Worm (Caenorhabditis elegans): Measurements from ENCODE around the gene T01D1.3.
A peak's percentile ranks its signal among the peaks of the same experiment; 100 is the strongest.

The T01D1.3 gene

ce11 chrII:175868-176267, at the start of gene T01D1.3:
Gene T01D1.3 (minus strand): TSS chrII:175968.
- TF ChIP-seq tab-1 (GFP tag; IDR thresholded peaks at IDR 0.05) (no peak), T22C8.4 (GFP tag; IDR thresholded peaks at IDR 0.05) (no peak), ztf-29 (GFP tag; IDR thresholded peaks at IDR 0.05) (no peak), flt-1 (GFP tag; IDR thresholded peaks at IDR 0.05) (no peak)

ce11 chrII:221212-221611, 45.4 kb upstream of the T01D1.3 start:
- TF ChIP-seq T22C8.4 (GFP tag; IDR thresholded peaks at IDR 0.05), result no peak
- TF ChIP-seq flt-1 (GFP tag; IDR thresholded peaks at IDR 0.05), result 0 out of 2 replicates have a peak, but pooled peaks have one; percentile 58
- 0 out of 2 replicates have a peak, but pooled peaks have one; percentile 24 for TF ChIP-seq tab-1 (GFP tag; IDR thresholded peaks at IDR 0.05)
- TF ChIP-seq ztf-29 (GFP tag; IDR thresholded peaks at IDR 0.05), result no peak
- TF ChIP-seq cog-1 (tag; optimal IDR thresholded peaks at IDR 0.05), result peak; percentile 20
- no peak for TF ChIP-seq ztf-23 (GFP tag; IDR thresholded peaks at IDR 0.05)
- TF ChIP-seq ref-1 (GFP tag; conservative IDR thresholded peaks at IDR 0.05), result no peak

ce11 chrII:220602-221001, 44.8 kb upstream of the T01D1.3 start, which contains the start of gene ubxn-3:
Gene ubxn-3 (minus strand): TSS chrII:220667.
- TF ChIP-seq flt-1 (GFP tag; IDR thresholded peaks at IDR 0.05), result no peak
- no peak for TF ChIP-seq klf-2 (GFP tag; conservative IDR thresholded peaks at IDR 0.05)
- TF ChIP-seq cog-1 (tag; optimal IDR thresholded peaks at IDR 0.05), result no peak
- no peak for TF ChIP-seq T22C8.4 (GFP tag; IDR thresholded peaks at IDR 0.05)

- no peak for TF ChIP-seq cog-1 (tag; optimal IDR thresholded peaks at IDR 0.05)
- TF ChIP-seq tab-1 (GFP tag; IDR thresholded peaks at IDR 0.05), result no peak
- TF ChIP-seq med-1 (GFP tag; optimal IDR thresholded peaks at IDR 0.05; ENCODE audit: insufficient read depth), result no peak
- no peak for TF ChIP-seq ref-1 (GFP tag; conservative IDR thresholded peaks at IDR 0.05)
- TF ChIP-seq T22C8.4 (GFP tag; IDR thresholded peaks at IDR 0.05), result no peak
Observed at ce11 chrII:219846-220503, 44.2 kb upstream of the T01D1.3 start.

ce11 chrII:217308-217707, 41.5 kb upstream of the T01D1.3 start:
- TF ChIP-seq ztf-29 (GFP tag; IDR thresholded peaks at IDR 0.05), result no peak

- TF ChIP-seq ztf-23 (GFP tag; IDR thresholded peaks at IDR 0.05) (peak; percentile 78), flt-1 (GFP tag; IDR thresholded peaks at IDR 0.05) (peak; percentile 75), ztf-29 (GFP tag; IDR thresholded peaks at IDR 0.05) (no peak), klf-2 (GFP tag; conservative IDR thresholded peaks at IDR 0.05) (no peak), T22C8.4 (GFP tag; IDR thresholded peaks at IDR 0.05) (no peak), cog-1 (tag; optimal IDR thresholded peaks at IDR 0.05) (peak; percentile 66)
Observed at ce11 chrII:216598-216997, 40.8 kb upstream of the T01D1.3 start, which contains the start of gene F48A11.4. Gene F48A11.4 (minus strand): TSS chrII:216621.

- TF ChIP-seq T22C8.4 (GFP tag; IDR thresholded peaks at IDR 0.05) (no peak), ref-1 (GFP tag; conservative IDR thresholded peaks at IDR 0.05) (no peak), klf-2 (GFP tag; conservative IDR thresholded peaks at IDR 0.05) (no peak), ztf-29 (GFP tag; IDR thresholded peaks at IDR 0.05) (no peak), ztf-23 (GFP tag; IDR thresholded peaks at IDR 0.05) (no peak), med-1 (GFP tag; optimal IDR thresholded peaks at IDR 0.05; ENCODE audit: insufficient read depth) (no peak), cog-1 (tag; optimal IDR thresholded peaks at IDR 0.05) (no peak), tab-1 (GFP tag; IDR thresholded peaks at IDR 0.05) (no peak), flt-1 (GFP tag; IDR thresholded peaks at IDR 0.05) (no peak)
Observed at ce11 chrII:208097-208496, 32.3 kb upstream of the T01D1.3 start.

- TF ChIP-seq tab-1 (GFP tag; IDR thresholded peaks at IDR 0.05) (no peak), med-1 (GFP tag; optimal IDR thresholded peaks at IDR 0.05; ENCODE audit: insufficient read depth) (no peak)
Observed at ce11 chrII:196685-197084, 20.9 kb upstream of the T01D1.3 start, which contains the start of gene chs-2. Gene chs-2 (plus strand): TSS chrII:196985.

- TF ChIP-seq med-1 (GFP tag; optimal IDR thresholded peaks at IDR 0.05; ENCODE audit: insufficient read depth) (no peak), ztf-29 (GFP tag; IDR thresholded peaks at IDR 0.05) (no peak), tab-1 (GFP tag; IDR thresholded peaks at IDR 0.05) (no peak), cog-1 (tag; optimal IDR thresholded peaks at IDR 0.05) (no peak), klf-2 (GFP tag; conservative IDR thresholded peaks at IDR 0.05) (no peak)
Observed at ce11 chrII:194458-194857, 18.7 kb upstream of the T01D1.3 start, which contains the start of gene abu-11. Gene abu-11 (minus strand): TSS chrII:194558.

ce11 chrII:192584-192983, 16.8 kb upstream of the T01D1.3 start:
- no peak for TF ChIP-seq med-1 (GFP tag; optimal IDR thresholded peaks at IDR 0.05; ENCODE audit: insufficient read depth)
- no peak for TF ChIP-seq ztf-23 (GFP tag; IDR thresholded peaks at IDR 0.05)
- TF ChIP-seq cog-1 (tag; optimal IDR thresholded peaks at IDR 0.05), result no peak
- TF ChIP-seq klf-2 (GFP tag; conservative IDR thresholded peaks at IDR 0.05), result no peak
- TF ChIP-seq ztf-29 (GFP tag; IDR thresholded peaks at IDR 0.05), result no peak
- TF ChIP-seq tab-1 (GFP tag; IDR thresholded peaks at IDR 0.05), result no peak
- no peak for TF ChIP-seq ref-1 (GFP tag; conservative IDR thresholded peaks at IDR 0.05)
- TF ChIP-seq T22C8.4 (GFP tag; IDR thresholded peaks at IDR 0.05), result no peak
- no peak for TF ChIP-seq flt-1 (GFP tag; IDR thresholded peaks at IDR 0.05)

ce11 chrII:188967-189366, 13.2 kb upstream of the T01D1.3 start, which contains the start of gene T01D1.5:
Gene T01D1.5 (minus strand): TSS chrII:189067.
- TF ChIP-seq cog-1 (tag; optimal IDR thresholded peaks at IDR 0.05) (no peak), T22C8.4 (GFP tag; IDR thresholded peaks at IDR 0.05) (no peak), klf-2 (GFP tag; conservative IDR thresholded peaks at IDR 0.05) (no peak), ztf-29 (GFP tag; IDR thresholded peaks at IDR 0.05) (no peak), ztf-23 (GFP tag; IDR thresholded peaks at IDR 0.05) (no peak), ref-1 (GFP tag; conservative IDR thresholded peaks at IDR 0.05) (no peak)
